Fruit fly (Drosophila melanogaster): ENCODE measurements around the gene alien.

- TF ChIP-seq CG6276 (GFP tag; optimal IDR thresholded peaks at IDR 0.05) (no peak), Hr4 (GFP tag; optimal IDR thresholded peaks at IDR 0.05) (no peak)
Observed at dm6 chr2L:8956336-8956726, 40.8 kb downstream of the alien start.
